Worm (Caenorhabditis elegans): ENCODE data around the gene cas-1.

- TF ChIP-seq pqm-1 (tag; optimal IDR thresholded peaks at IDR 0.05) (no peak), pha-4 (tag; optimal IDR thresholded peaks at IDR 0.05) (no peak), aly-2 (tag; optimal IDR thresholded peaks at IDR 0.05) (no peak), ztf-4 (tag; optimal IDR thresholded peaks at IDR 0.05) (no peak), snpc-4 (tag; optimal IDR thresholded peaks at IDR 0.05) (no peak), elt-1 (tag; optimal IDR thresholded peaks at IDR 0.05) (no peak), zag-1 (tag; optimal IDR thresholded peaks at IDR 0.05) (no peak), nhr-11 (tag; optimal IDR thresholded peaks at IDR 0.05) (no peak), fkh-10 (GFP tag; optimal IDR thresholded peaks at IDR 0.05) (no peak), nhr-25 (tag; optimal IDR thresholded peaks at IDR 0.05) (no peak)
Observed at ce11 chrX:16821533-16821932, 8.1 kb upstream of the cas-1 start.

Data from whole organism, L3 larva.